Worm (Caenorhabditis elegans) whole organism, L3 larva: ENCODE results near the gene C01G12.9.
A peak's percentile ranks its signal among the peaks of the same experiment; 100 is the strongest.

Experiments used
- R02D3.7 ChIP-seq: fragments of 150-350 bp; optimal IDR thresholded peaks from 2 replicates; lab custom pipeline; 2014; ENCODE audit warnings: missing biosample characterization, missing genetic modification characterization
- ama-1 ChIP-seq: fragments of 150-350 bp; optimal IDR thresholded peaks from 2 replicates; lab custom pipeline; 2018
- ceh-16 ChIP-seq: sonication (generic microtip); optimal IDR thresholded peaks from 2 replicates; lab custom pipeline; 2017; ENCODE audit warnings: missing biosample characterization, missing genetic modification characterization
- ceh-28 ChIP-seq: fragments of 150-350 bp; optimal IDR thresholded peaks from 2 replicates; lab custom pipeline; 2014; ENCODE audit warnings: missing biosample characterization, missing genetic modification reagents, missing genetic modification characterization
- ceh-82 ChIP-seq: fragments of 150-350 bp; optimal IDR thresholded peaks from 2 replicates; lab custom pipeline; 2014; ENCODE audit warnings: missing biosample characterization, missing genetic modification characterization
- ceh-9 ChIP-seq: sonication (generic microtip); optimal IDR thresholded peaks from 2 replicates; lab custom pipeline; 2018; ENCODE audit warnings: missing biosample characterization, missing genetic modification characterization
- daf-12 ChIP-seq: fragments of 150-350 bp; optimal IDR thresholded peaks from 2 replicates; lab custom pipeline; 2014; ENCODE audit warnings: missing biosample characterization, missing genetic modification reagents, missing genetic modification characterization
- egl-27 ChIP-seq: sonication (generic microtip); optimal IDR thresholded peaks from 4 replicates; lab custom pipeline; 2017; ENCODE audit warnings: missing biosample characterization, missing genetic modification reagents, missing genetic modification characterization
- egl-5 ChIP-seq: fragments of 150-350 bp; optimal IDR thresholded peaks from 2 replicates; lab custom pipeline; 2017; ENCODE audit warnings: missing biosample characterization, missing genetic modification reagents, missing genetic modification characterization, inconsistent platforms
- elt-2 ChIP-seq: sonication (generic microtip); optimal IDR thresholded peaks from 2 replicates; lab custom pipeline; 2016; ENCODE audit warnings: missing genetic modification reagents, mild to moderate bottlenecking, missing genetic modification characterization, missing compliant biosample characterization
- elt-3 ChIP-seq, 3 experiments: fragments of 150-350 bp in 1 of 3; sonication (generic microtip) in 2 of 3; optimal IDR thresholded peaks; 2 replicates in 2 of 3; 4 replicates in 1 of 3; lab custom pipeline; 2014 to 2017; ENCODE audit warnings: missing biosample characterization in 3 of 3, missing genetic modification characterization in 3 of 3
- eor-1 ChIP-seq, 2 experiments: fragments of 150-350 bp; optimal IDR thresholded peaks; 2 replicates each; lab custom pipeline; 2014 to 2018; ENCODE audit warnings: missing biosample characterization in 2 of 2, missing genetic modification characterization in 2 of 2
- fkh-10 ChIP-seq: sonication (generic microtip); optimal IDR thresholded peaks from 2 replicates; lab custom pipeline; 2017; ENCODE audit warnings: missing biosample characterization, missing genetic modification reagents, missing genetic modification characterization
- mdl-1 ChIP-seq: fragments of 150-350 bp; optimal IDR thresholded peaks from 2 replicates; lab custom pipeline; 2014; ENCODE audit warnings: missing biosample characterization, missing genetic modification characterization
- nhr-12 ChIP-seq: fragments of 150-350 bp; optimal IDR thresholded peaks from 2 replicates; lab custom pipeline; 2014; ENCODE audit warnings: missing biosample characterization, missing genetic modification characterization
- nhr-23 ChIP-seq: fragments of 150-350 bp; optimal IDR thresholded peaks from 2 replicates; lab custom pipeline; 2014; ENCODE audit warnings: missing biosample characterization, missing genetic modification reagents, missing genetic modification characterization
- nhr-237 ChIP-seq: fragments of 150-350 bp; optimal IDR thresholded peaks from 2 replicates; lab custom pipeline; 2014; ENCODE audit warnings: missing biosample characterization, missing genetic modification characterization
- nhr-25 ChIP-seq: sonication (generic microtip); optimal IDR thresholded peaks from 2 replicates; lab custom pipeline; 2017; ENCODE audit warnings: missing biosample characterization, missing genetic modification characterization
- nhr-28 ChIP-seq: fragments of 150-350 bp; optimal IDR thresholded peaks from 2 replicates; lab custom pipeline; 2014; ENCODE audit warnings: missing biosample characterization, missing genetic modification characterization
- nhr-43 ChIP-seq: sonication (generic microtip); optimal IDR thresholded peaks from 2 replicates; lab custom pipeline; 2016; ENCODE audit warnings: mild to moderate bottlenecking, missing genetic modification characterization, missing compliant biosample characterization; ENCODE audit not compliant: poor library complexity, severe bottlenecking
- nhr-76 ChIP-seq: fragments of 150-350 bp; sonication (generic microtip); optimal IDR thresholded peaks from 5 replicates; lab custom pipeline; 2014; ENCODE audit warnings: missing biosample characterization, missing genetic modification characterization
- nhr-77 ChIP-seq: fragments of 150-350 bp; optimal IDR thresholded peaks from 2 replicates; lab custom pipeline; 2014; ENCODE audit warnings: missing biosample characterization, missing genetic modification characterization
- pha-4 ChIP-seq: fragments of 150-350 bp; optimal IDR thresholded peaks from 2 replicates; lab custom pipeline; 2014; ENCODE audit warnings: missing biosample characterization, missing genetic modification reagents, missing genetic modification characterization
- sea-2 ChIP-seq: fragments of 150-350 bp; sonication (generic microtip); optimal IDR thresholded peaks from 4 replicates; lab custom pipeline; 2014; ENCODE audit warnings: missing biosample characterization, missing genetic modification reagents, missing genetic modification characterization
- skn-1 ChIP-seq: fragments of 150-350 bp; optimal IDR thresholded peaks from 2 replicates; lab custom pipeline; 2014; ENCODE audit warnings: missing biosample characterization, missing genetic modification characterization
- tbx-2 ChIP-seq: sonication (generic microtip); optimal IDR thresholded peaks from 2 replicates; lab custom pipeline; 2016; ENCODE audit warnings: mild to moderate bottlenecking, missing genetic modification characterization, missing compliant biosample characterization
- unc-62 ChIP-seq: fragments of 150-350 bp; sonication (generic microtip); optimal IDR thresholded peaks from 4 replicates; lab custom pipeline; 2014; ENCODE audit warnings: missing biosample characterization, missing genetic modification reagents, missing genetic modification characterization
- ztf-4 ChIP-seq: fragments of 150-350 bp; optimal IDR thresholded peaks from 2 replicates; lab custom pipeline; 2014; ENCODE audit warnings: missing biosample characterization, missing genetic modification characterization

Gene C01G12.9

ce11 chrII:14619806-14620205 is 41.0 kb downstream of the C01G12.9 start:
- TF ChIP-seq nhr-77 (tag; lab: Kevin White, UChicago) (no peak), tbx-2 (tag; lab: Kevin White, UChicago) (no peak), mdl-1 (no peak), elt-3 (tag; optimal IDR thresholded peaks at IDR 0.05; lab: Kevin White, UChicago) (peak in 2 of 3 experiments; percentile 3 to 68), nhr-43 (tag; lab: Kevin White, UChicago) (peak; percentile 74), egl-27 (tag; lab: Kevin White, UChicago) (no peak)

DNA sequence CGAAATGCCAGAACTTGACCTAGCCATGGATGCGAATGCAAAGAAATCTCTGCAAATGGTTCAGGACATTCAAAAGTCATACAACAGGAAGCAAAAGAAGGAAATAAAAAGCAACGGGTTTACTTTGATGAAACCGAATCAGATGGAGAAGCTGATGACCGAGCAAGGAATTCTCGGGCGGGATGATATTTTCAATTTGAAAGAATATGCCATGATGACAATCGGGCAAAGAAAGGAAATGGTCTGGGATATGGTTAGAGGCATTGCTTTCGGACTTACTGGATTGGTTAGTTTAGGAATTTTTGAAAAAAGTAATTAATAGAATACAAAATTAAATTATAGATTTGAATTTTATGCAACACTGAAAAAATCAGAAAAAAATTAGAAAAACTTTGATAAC is 41.9 kb downstream of the C01G12.9 start:
- TF ChIP-seq sea-2 (GFP tag; lab: Kevin White, UChicago) (no peak), pha-4 (no peak), ceh-28 (no peak), unc-62 (GFP tag; lab: Kevin White, UChicago) (no peak), ama-1 (lab: Kevin White, UChicago) (no peak), nhr-237 (tag; lab: Kevin White, UChicago) (no peak), mdl-1 (no peak), egl-5 (tag; lab: Kevin White, UChicago) (no peak), ceh-82 (tag; lab: Kevin White, UChicago) (no peak), ceh-16 (tag; lab: Kevin White, UChicago) (no peak), eor-1 (tag; optimal IDR thresholded peaks at IDR 0.05; lab: Kevin White, UChicago) (no peak)

DNA sequence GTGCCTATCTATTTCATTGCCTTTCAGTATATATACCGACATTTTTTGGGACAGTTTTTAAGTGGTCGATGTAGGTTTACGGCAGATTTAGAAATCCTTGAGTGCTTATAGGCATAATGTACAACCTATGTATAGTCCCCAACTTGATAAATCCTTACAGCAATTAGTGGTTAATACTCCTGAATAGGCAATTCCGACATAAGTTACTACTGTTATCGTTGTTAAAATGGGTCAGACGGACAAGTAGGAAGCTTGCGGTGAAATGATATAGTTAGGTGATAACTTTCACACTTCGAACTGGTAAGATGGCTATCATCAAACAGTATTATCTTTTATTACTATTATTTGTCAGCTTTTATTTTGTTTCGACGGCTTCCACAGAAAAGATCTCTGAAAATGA is 43.9 kb downstream of the C01G12.9 start, which contains the start of gene mltn-10:
TSS of gene mltn-10 (plus strand) at position 301 of the 400 bp plus-strand sequence.
- TF ChIP-seq tbx-2 (tag; lab: Kevin White, UChicago) (no peak), nhr-76 (tag; lab: Kevin White, UChicago) (no peak), ceh-28 (no peak)

ce11 chrII:14626883-14627282 is 48.1 kb downstream of the C01G12.9 start:
- peak; percentile 19 for TF ChIP-seq nhr-25 (tag; lab: Kevin White, UChicago)
- peak; percentile 22 for TF ChIP-seq nhr-23 (tag; lab: Kevin White, UChicago)
- no peak for TF ChIP-seq ztf-4 (tag; lab: Kevin White, UChicago)
- TF ChIP-seq, all 47 proteins: peak for 2

- TF ChIP-seq ztf-4 (tag; lab: Kevin White, UChicago) = no peak
- no peak for TF ChIP-seq skn-1
- no peak for TF ChIP-seq nhr-28 (tag; lab: Kevin White, UChicago)
- no peak for TF ChIP-seq R02D3.7 (tag; lab: Kevin White, UChicago)
- no peak for TF ChIP-seq elt-2 (tag; lab: Kevin White, UChicago)
- TF ChIP-seq ama-1 (lab: Kevin White, UChicago) = no peak
- TF ChIP-seq nhr-12 = no peak
- TF ChIP-seq ceh-9 = no peak
- no peak for TF ChIP-seq fkh-10 (GFP tag; lab: Kevin White, UChicago)
- no peak for TF ChIP-seq daf-12 (tag; lab: Kevin White, UChicago)
- TF ChIP-seq, all 47 proteins: peak for 0
Observed at ce11 chrII:14627330-14627729, 48.5 kb downstream of the C01G12.9 start, which contains the start of gene tag-297. Gene tag-297, plus strand, starts transcription at chrII:14627630.
